Worm (Caenorhabditis elegans): ENCODE data around the gene ZK512.8.
A peak's percentile ranks its signal among the peaks of the same experiment; 100 is the strongest.

Gene ZK512.8

DNA sequence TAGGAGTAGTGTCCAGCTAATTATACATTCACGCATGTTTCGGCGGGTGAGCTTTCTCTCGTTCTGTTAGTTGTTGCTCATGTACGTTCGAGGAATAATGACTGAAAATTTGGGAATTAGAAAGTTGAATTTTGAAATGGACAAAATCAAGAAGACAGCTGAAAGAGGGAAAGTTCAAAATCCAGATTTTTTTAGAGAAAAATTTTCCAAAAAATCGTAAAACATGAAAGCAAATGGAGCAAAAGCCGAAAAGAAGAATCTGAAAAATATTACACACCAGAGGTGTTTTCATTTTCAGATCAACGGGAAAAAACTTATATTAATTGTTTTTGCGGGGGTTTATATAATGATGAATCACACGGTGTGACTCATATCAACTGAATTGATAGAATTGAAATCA, 26.8 kb downstream of the ZK512.8 start, which contains the start of gene ina-1:
Gene ina-1, minus strand, starts transcription at position 101 of the 400 bp plus-strand sequence.
- TF ChIP-seq lin-39 (tag; optimal IDR thresholded peaks at IDR 0.05) (no peak), nhr-10 (tag; optimal IDR thresholded peaks at IDR 0.05) (no peak), lin-13 (GFP tag; optimal IDR thresholded peaks at IDR 0.05) (no peak), R02D3.7 (tag; optimal IDR thresholded peaks at IDR 0.05) (no peak), lsy-2 (tag; optimal IDR thresholded peaks at IDR 0.05) (no peak), snpc-4 (tag; optimal IDR thresholded peaks at IDR 0.05) (no peak), peb-1 (tag; optimal IDR thresholded peaks at IDR 0.05) (no peak), mbf-1 (tag; optimal IDR thresholded peaks at IDR 0.05) (no peak), alr-1 (tag; optimal IDR thresholded peaks at IDR 0.05) (no peak), nhr-77 (tag; optimal IDR thresholded peaks at IDR 0.05) (no peak)

DNA sequence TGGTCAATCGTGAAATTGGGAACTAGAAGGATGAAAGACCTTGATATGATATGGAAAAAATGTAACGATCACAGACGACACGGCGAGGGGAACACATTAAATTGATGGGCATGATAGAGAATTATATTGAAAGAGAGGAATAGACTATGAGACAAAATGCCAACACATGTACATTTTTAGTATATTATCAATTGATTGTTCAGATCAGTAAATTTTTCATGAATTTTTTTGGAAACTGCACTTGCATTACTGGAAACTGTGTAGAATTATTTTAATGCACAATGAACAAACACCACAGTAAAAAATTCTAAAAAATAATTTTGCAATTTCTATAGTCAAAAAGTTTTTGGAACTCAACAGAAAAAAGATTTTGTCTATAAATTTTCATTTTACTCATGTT, 27.4 kb downstream of the ZK512.8 start:
- peak; percentile 33 for TF ChIP-seq fos-1 (tag; optimal IDR thresholded peaks at IDR 0.05)
- no peak for TF ChIP-seq aly-2 (tag; optimal IDR thresholded peaks at IDR 0.05)
- peak; percentile 21 for TF ChIP-seq sma-9 (GFP tag; optimal IDR thresholded peaks at IDR 0.05)
- no peak for TF ChIP-seq sma-9 (tag; optimal IDR thresholded peaks at IDR 0.05)

DNA sequence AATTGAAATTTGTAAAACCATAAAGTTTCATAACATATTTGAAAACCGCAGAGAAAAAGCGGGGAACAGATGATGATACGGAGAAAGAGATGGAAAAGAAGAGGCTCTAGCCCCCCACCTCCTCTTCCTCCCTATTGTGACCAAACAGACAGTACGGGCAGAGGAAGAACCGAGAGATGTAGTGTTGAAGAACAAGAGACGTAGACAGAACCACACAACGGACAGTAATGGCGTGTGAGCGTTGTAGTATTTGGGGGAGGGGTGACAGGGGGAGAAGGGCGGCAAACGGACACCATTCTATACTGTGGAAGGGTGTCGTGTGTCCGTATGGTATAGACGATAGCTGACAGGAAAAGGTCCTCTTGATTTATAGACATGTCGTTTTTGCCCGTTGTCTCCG, 30.1 kb downstream of the ZK512.8 start:
- TF ChIP-seq C34F6.9 (tag; optimal IDR thresholded peaks at IDR 0.05) (no peak), fos-1 (tag; optimal IDR thresholded peaks at IDR 0.05) (peak; percentile 19)

DNA sequence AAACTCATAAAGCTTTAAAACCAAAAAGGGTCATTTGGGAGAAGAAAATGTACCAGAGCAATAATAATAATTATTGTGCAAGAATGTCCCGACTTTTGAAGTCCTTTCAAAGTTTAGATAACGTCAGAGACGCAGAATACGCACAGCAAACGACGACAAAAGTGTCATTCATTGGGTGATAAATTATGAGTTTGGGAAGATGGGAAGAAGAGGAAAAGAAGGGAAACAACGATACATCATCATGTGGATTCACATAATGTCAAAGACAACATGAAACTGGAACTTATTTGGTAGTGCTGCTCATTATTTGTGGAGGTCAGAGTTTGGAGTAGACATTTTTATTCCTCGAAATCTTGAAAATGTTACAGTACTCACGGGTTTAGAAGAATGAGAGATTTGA, 32.0 kb downstream of the ZK512.8 start:
- TF ChIP-seq blmp-1 (tag; optimal IDR thresholded peaks at IDR 0.05; ENCODE audit: insufficient read depth) (no peak), mab-5 (tag; optimal IDR thresholded peaks at IDR 0.05) (peak; percentile 84), aly-2 (tag; optimal IDR thresholded peaks at IDR 0.05) (no peak), F13H6.1 (tag; optimal IDR thresholded peaks at IDR 0.05) (no peak), sem-4 (tag; optimal IDR thresholded peaks at IDR 0.05) (no peak), ztf-4 (tag; optimal IDR thresholded peaks at IDR 0.05) (no peak), ztf-11 (tag; optimal IDR thresholded peaks at IDR 0.05) (no peak), egl-27 (tag; optimal IDR thresholded peaks at IDR 0.05) (no peak), peb-1 (tag; optimal IDR thresholded peaks at IDR 0.05) (no peak), lin-13 (GFP tag; optimal IDR thresholded peaks at IDR 0.05) (no peak), dmd-4 (tag; optimal IDR thresholded peaks at IDR 0.05) (no peak), nhr-25 (tag; optimal IDR thresholded peaks at IDR 0.05) (no peak), nhr-77 (tag; optimal IDR thresholded peaks at IDR 0.05) (no peak), elt-1 (tag; optimal IDR thresholded peaks at IDR 0.05) (no peak), unc-55 (GFP tag; optimal IDR thresholded peaks at IDR 0.05) (peak; percentile 40), ceh-82 (tag; optimal IDR thresholded peaks at IDR 0.05) (no peak), unc-62 (GFP tag; optimal IDR thresholded peaks at IDR 0.05) (no peak), gmeb-1 (tag; optimal IDR thresholded peaks at IDR 0.05) (no peak)

DNA sequence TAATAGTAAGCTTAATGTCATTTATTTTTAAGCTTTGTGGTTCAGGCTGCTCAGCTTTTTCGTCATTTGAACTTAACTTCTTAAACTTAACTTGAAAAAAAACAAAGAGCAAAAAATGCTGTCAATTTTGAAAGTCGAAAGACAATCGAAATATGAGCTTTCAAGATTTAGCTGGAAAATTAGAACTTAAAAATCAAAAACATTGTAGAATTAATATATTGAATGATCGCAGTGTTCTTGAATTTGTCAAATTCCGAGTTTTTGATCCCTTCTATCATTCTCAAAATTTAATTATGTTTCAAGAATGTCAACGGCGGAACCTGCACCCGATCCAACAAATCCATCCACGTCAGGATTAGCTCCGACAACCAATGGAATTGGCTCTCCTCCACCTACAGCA, 35.4 kb downstream of the ZK512.8 start, which contains the start of gene tax-4:
Gene tax-4, plus strand, starts transcription at position 301 of the 400 bp plus-strand sequence.
- no peak for TF ChIP-seq mdl-1 (tag; optimal IDR thresholded peaks at IDR 0.05)
- no peak for TF ChIP-seq unc-62 (GFP tag; optimal IDR thresholded peaks at IDR 0.05)
- no peak for TF ChIP-seq ama-1 (optimal IDR thresholded peaks at IDR 0.05)
- no peak for TF ChIP-seq mbf-1 (tag; optimal IDR thresholded peaks at IDR 0.05)
- no peak for TF ChIP-seq lin-39 (tag; optimal IDR thresholded peaks at IDR 0.05)
- TF ChIP-seq snpc-4 (tag; optimal IDR thresholded peaks at IDR 0.05), result no peak
- TF ChIP-seq nhr-21 (tag; optimal IDR thresholded peaks at IDR 0.05), result no peak
- TF ChIP-seq blmp-1 (tag; optimal IDR thresholded peaks at IDR 0.05; ENCODE audit: insufficient read depth), result no peak
- TF ChIP-seq lsy-2 (tag; optimal IDR thresholded peaks at IDR 0.05), result no peak
- no peak for TF ChIP-seq unc-39 (tag; optimal IDR thresholded peaks at IDR 0.05)
- no peak for TF ChIP-seq nhr-25 (tag; optimal IDR thresholded peaks at IDR 0.05)
- TF ChIP-seq crh-2 (tag; optimal IDR thresholded peaks at IDR 0.05), result no peak
- no peak for TF ChIP-seq egl-27 (tag; optimal IDR thresholded peaks at IDR 0.05)
- no peak for TF ChIP-seq gmeb-1 (tag; optimal IDR thresholded peaks at IDR 0.05)
- TF ChIP-seq C34F6.9 (tag; optimal IDR thresholded peaks at IDR 0.05), result no peak
- TF ChIP-seq nhr-129 (tag; optimal IDR thresholded peaks at IDR 0.05), result no peak
- TF ChIP-seq alr-1 (tag; optimal IDR thresholded peaks at IDR 0.05), result no peak
- TF ChIP-seq sma-9 (GFP tag; optimal IDR thresholded peaks at IDR 0.05), result no peak
- no peak for TF ChIP-seq sma-9 (tag; optimal IDR thresholded peaks at IDR 0.05)
